Fruit fly (Drosophila melanogaster) S2 (cell line): Measurements from ENCODE around the gene vig.

Experiments
- CG8478 ChIP-seq: fragments of >200 bp; optimal IDR thresholded peaks from 2 replicates; lab custom pipeline; 2018
- CTCF ChIP-seq, 2 experiments: fragments of >200 bp; optimal IDR thresholded peaks; 2 replicates each; lab custom pipeline; 2018

dm6 chr2L:15113234-15113916, 43.3 kb upstream of the vig start, which contains the start of gene stc:
- TF ChIP-seq CG8478 (lab: Kevin White, UChicago) = no peak
- peak; percentile 94 to 96 for TF ChIP-seq CTCF (optimal IDR thresholded peaks at IDR 0.05; lab: Kevin White, UChicago)
